Fruit fly (Drosophila melanogaster) whole organism, embryonic: ENCODE results near the gene CG8891.

Experiments used
- ATbp ChIP-seq: fragments of 200-800 bp; sonication (Bioruptor generic); optimal IDR thresholded peaks from 2 replicates; lab custom pipeline; 2017; ENCODE audit warnings: missing biosample characterization, mild to moderate bottlenecking, missing genetic modification characterization, missing genetic modification reagents
- Atf-2 ChIP-seq: fragments of 200-800 bp; sonication (Bioruptor generic); optimal IDR thresholded peaks from 2 replicates; lab custom pipeline; 2016; ENCODE audit warnings: missing biosample characterization, missing genetic modification characterization
- Atf3 ChIP-seq: fragments of 200-800 bp; sonication (Bioruptor generic); optimal IDR thresholded peaks from 3 replicates; lab custom pipeline; 2016; ENCODE audit warnings: missing biosample characterization, missing genetic modification characterization
- CG10274 ChIP-seq: fragments of 200-800 bp; sonication (Bioruptor generic); optimal IDR thresholded peaks from 3 replicates; lab custom pipeline; 2017; ENCODE audit warnings: missing biosample characterization, mild to moderate bottlenecking, missing genetic modification characterization
- CG11093 ChIP-seq: fragments of 200-800 bp; sonication (Bioruptor generic); IDR thresholded peaks from 3 replicates; pipeline ENCODE4 v1.3.6; 2022; ENCODE audit warnings: missing biosample characterization, missing genetic modification characterization
- CG13624 ChIP-seq: fragments of 200-800 bp; sonication (Bioruptor generic); optimal IDR thresholded peaks from 2 replicates; lab custom pipeline; 2016; ENCODE audit warnings: missing biosample characterization, missing genetic modification characterization
- CG13775 ChIP-seq: fragments of 200-800 bp; sonication (Bioruptor generic); optimal IDR thresholded peaks from 3 replicates; lab custom pipeline; 2017; ENCODE audit warnings: missing biosample characterization, mild to moderate bottlenecking, missing genetic modification characterization
- CG15073 ChIP-seq: fragments of 200-800 bp; sonication (Bioruptor generic); optimal IDR thresholded peaks from 2 replicates; lab custom pipeline; 2016; ENCODE audit warnings: missing biosample characterization, missing genetic modification characterization
- CG15269 ChIP-seq: fragments of 200-800 bp; sonication (Bioruptor generic); optimal IDR thresholded peaks from 2 replicates; lab custom pipeline; 2018; ENCODE audit warnings: missing biosample characterization, mild to moderate bottlenecking, missing genetic modification characterization, moderate library complexity
- CG15601 ChIP-seq: fragments of 200-800 bp; sonication (Bioruptor generic); optimal IDR thresholded peaks from 3 replicates; lab custom pipeline; 2019; ENCODE audit warnings: missing biosample characterization, mild to moderate bottlenecking, missing genetic modification characterization, moderate library complexity
- CG1603 ChIP-seq: fragments of 200-800 bp; sonication (Bioruptor generic); optimal IDR thresholded peaks from 2 replicates; lab custom pipeline; 2019; ENCODE audit warnings: missing biosample characterization, mild to moderate bottlenecking, missing genetic modification characterization, moderate library complexity
- CG17802 ChIP-seq: fragments of 200-800 bp; sonication (Bioruptor generic); optimal IDR thresholded peaks from 2 replicates; lab custom pipeline; 2018; ENCODE audit warnings: missing biosample characterization, mild to moderate bottlenecking, missing genetic modification characterization, moderate library complexity
- CG17829 ChIP-seq: fragments of 200-800 bp; optimal IDR thresholded peaks from 2 replicates; lab custom pipeline; 2019; ENCODE audit warnings: missing biosample characterization, mild to moderate bottlenecking, missing genetic modification characterization, moderate library complexity
- CG18476 ChIP-seq: fragments of 200-800 bp; sonication (Bioruptor generic); optimal IDR thresholded peaks from 2 replicates; lab custom pipeline; 2016; ENCODE audit warnings: missing biosample characterization, mild to moderate bottlenecking, missing genetic modification characterization
- CG32532 ChIP-seq: fragments of 200-800 bp; sonication (Bioruptor generic); IDR thresholded peaks from 2 replicates; pipeline ENCODE4 v1.3.6; 2022; ENCODE audit warnings: missing biosample characterization, missing genetic modification characterization
- CG33557 ChIP-seq: fragments of 200-800 bp; sonication (Bioruptor generic); optimal IDR thresholded peaks from 2 replicates; lab custom pipeline; 2019; ENCODE audit warnings: missing biosample characterization, mild to moderate bottlenecking, missing genetic modification characterization, moderate library complexity
- CG3838 ChIP-seq: fragments of 200-800 bp; sonication (Bioruptor generic); optimal IDR thresholded peaks from 3 replicates; lab custom pipeline; 2016; ENCODE audit warnings: missing biosample characterization, missing genetic modification characterization
- CG5953 ChIP-seq: fragments of 200-800 bp; sonication (Bioruptor generic); IDR thresholded peaks from 2 replicates; pipeline ENCODE4 v1.3.6; 2022; ENCODE audit warnings: missing biosample characterization, missing genetic modification characterization
- CG6854 ChIP-seq: fragments of 200-800 bp; sonication (Bioruptor generic); optimal IDR thresholded peaks from 3 replicates; lab custom pipeline; 2017; ENCODE audit warnings: missing biosample characterization, mild to moderate bottlenecking, missing genetic modification characterization
- CG8359 ChIP-seq: fragments of 200-800 bp; sonication (Bioruptor generic); optimal IDR thresholded peaks from 2 replicates; lab custom pipeline; 2017; ENCODE audit warnings: missing biosample characterization, mild to moderate bottlenecking, missing genetic modification characterization, borderline replicate concordance
- CG8765 ChIP-seq: fragments of 200-800 bp; sonication (Bioruptor generic); IDR thresholded peaks from 2 replicates; pipeline ENCODE4 v1.3.6; 2022; ENCODE audit warnings: missing biosample characterization, missing genetic modification characterization
- CG9727 ChIP-seq: fragments of 200-800 bp; sonication (Bioruptor generic); optimal IDR thresholded peaks from 3 replicates; lab custom pipeline; 2017; ENCODE audit warnings: missing biosample characterization, mild to moderate bottlenecking, missing genetic modification characterization
- CkIIα-i1 ChIP-seq: fragments of 200-800 bp; sonication (Bioruptor generic); IDR thresholded peaks from 2 replicates; pipeline ENCODE4 v1.3.6; 2022; ENCODE audit warnings: missing biosample characterization, missing genetic modification characterization
- D19A ChIP-seq: fragments of 200-800 bp; optimal IDR thresholded peaks from 3 replicates; lab custom pipeline; 2019; ENCODE audit warnings: missing biosample characterization, mild to moderate bottlenecking, missing genetic modification characterization, moderate library complexity
- Dll ChIP-seq: fragments of 200-800 bp; sonication (Bioruptor generic); IDR thresholded peaks from 4 replicates; pipeline ENCODE4 v1.3.6; 2022; ENCODE audit warnings: missing biosample characterization, missing genetic modification characterization; ENCODE audit not compliant: partially characterized antibody
- Doc3 ChIP-seq: fragments of 200-800 bp; sonication (Bioruptor generic); IDR thresholded peaks from 3 replicates; pipeline ENCODE4 v1.3.6; 2022; ENCODE audit warnings: missing biosample characterization, missing genetic modification characterization; ENCODE audit not compliant: partially characterized antibody
- Fer1 ChIP-seq: fragments of 200-800 bp; sonication (Bioruptor generic); optimal IDR thresholded peaks from 2 replicates; lab custom pipeline; 2017; ENCODE audit warnings: missing biosample characterization, mild to moderate bottlenecking, missing genetic modification characterization
- H2.0 ChIP-seq: fragments of 200-800 bp; sonication (Bioruptor generic); IDR thresholded peaks from 2 replicates; pipeline ENCODE4 v1.3.6; 2022; ENCODE audit warnings: missing biosample characterization, missing genetic modification characterization
- Hmr ChIP-seq: fragments of 200-800 bp; sonication (Bioruptor generic); optimal IDR thresholded peaks from 3 replicates; lab custom pipeline; 2017; ENCODE audit warnings: mild to moderate bottlenecking, missing biosample characterization, missing genetic modification reagents, missing genetic modification characterization
- Hmx ChIP-seq: fragments of 200-800 bp; sonication (Bioruptor generic); optimal IDR thresholded peaks from 2 replicates; lab custom pipeline; 2016; ENCODE audit warnings: missing biosample characterization, missing genetic modification characterization
- Jarid2 ChIP-seq: fragments of 200-800 bp; sonication (Bioruptor generic); optimal IDR thresholded peaks from 3 replicates; lab custom pipeline; 2017; ENCODE audit warnings: mild to moderate bottlenecking, missing biosample characterization, missing genetic modification reagents, missing genetic modification characterization
- Kr ChIP-seq: fragments of 200-800 bp; sonication (Bioruptor generic); optimal IDR thresholded peaks from 2 replicates; lab custom pipeline; 2017; ENCODE audit warnings: missing biosample characterization, mild to moderate bottlenecking, missing genetic modification characterization
- Meics ChIP-seq: fragments of 200-800 bp; sonication (Bioruptor generic); optimal IDR thresholded peaks from 2 replicates; lab custom pipeline; 2017; ENCODE audit warnings: missing biosample characterization, mild to moderate bottlenecking, missing genetic modification characterization
- Mes4 ChIP-seq: fragments of 200-800 bp; sonication (Bioruptor generic); optimal IDR thresholded peaks from 2 replicates; lab custom pipeline; 2016; ENCODE audit warnings: missing biosample characterization, missing genetic modification characterization
- Neu2 ChIP-seq: fragments of 200-800 bp; sonication (Bioruptor generic); optimal IDR thresholded peaks from 3 replicates; lab custom pipeline; 2016; ENCODE audit warnings: missing biosample characterization, missing genetic modification characterization, borderline replicate concordance
- Tbp ChIP-seq: fragments of >200 bp; optimal IDR thresholded peaks from 2 replicates; lab custom pipeline; 2018; ENCODE audit warnings: missing biosample characterization, missing genetic modification characterization
- Usf ChIP-seq: fragments of 200-800 bp; sonication (Bioruptor generic); optimal IDR thresholded peaks from 2 replicates; lab custom pipeline; 2017; ENCODE audit warnings: missing genotype, missing biosample characterization, missing genetic modification characterization
- Xrp1 ChIP-seq: fragments of 200-800 bp; sonication (Bioruptor generic); IDR thresholded peaks from 2 replicates; pipeline ENCODE4 v1.3.6; 2022; ENCODE audit warnings: missing biosample characterization, missing genetic modification characterization
- al ChIP-seq: fragments of 200-800 bp; sonication (Bioruptor generic); IDR thresholded peaks from 2 replicates; pipeline ENCODE4 v1.3.6; 2022; ENCODE audit warnings: missing biosample characterization, missing genetic modification characterization
- ara ChIP-seq: fragments of 200-800 bp; sonication (Bioruptor generic); IDR thresholded peaks from 2 replicates; pipeline ENCODE4 v1.3.6; 2022; ENCODE audit warnings: missing biosample characterization, missing genetic modification characterization
- bigmax ChIP-seq: fragments of 200-800 bp; sonication (Bioruptor generic); optimal IDR thresholded peaks from 2 replicates; lab custom pipeline; 2018; ENCODE audit warnings: missing biosample characterization, mild to moderate bottlenecking, missing genetic modification characterization
- fru ChIP-seq: fragments of >200 bp; optimal IDR thresholded peaks from 2 replicates; lab custom pipeline; 2017
- h ChIP-seq: fragments of >200 bp; optimal IDR thresholded peaks from 2 replicates; lab custom pipeline; 2017
- hbn ChIP-seq: fragments of 200-800 bp; sonication (Bioruptor generic); IDR thresholded peaks from 2 replicates; pipeline ENCODE4 v1.3.6; 2022; ENCODE audit warnings: missing biosample characterization, missing genetic modification characterization; ENCODE audit not compliant: partially characterized antibody
- hth ChIP-seq: fragments of >200 bp; optimal IDR thresholded peaks from 2 replicates; lab custom pipeline; 2017; ENCODE audit warnings: inconsistent platforms
- lmd ChIP-seq: fragments of 200-800 bp; sonication (Bioruptor generic); IDR thresholded peaks from 2 replicates; pipeline ENCODE4 v1.3.6; 2022; ENCODE audit warnings: missing biosample characterization, missing genetic modification characterization
- sc ChIP-seq, 3 experiments: fragments of >200 bp in 2 of 3; fragments of 200-800 bp in 1 of 3; sonication (Bioruptor generic) in 1 of 3; optimal IDR thresholded peaks; 2 replicates in 2 of 3; 3 replicates in 1 of 3; lab custom pipeline; 2017; ENCODE audit warnings: mild to moderate bottlenecking in 1 of 3, missing biosample characterization in 1 of 3, missing genetic modification characterization in 1 of 3, missing genetic modification reagents in 1 of 3
- tna ChIP-seq: fragments of 200-800 bp; sonication (Bioruptor generic); IDR thresholded peaks from 2 replicates; pipeline ENCODE4 v1.3.6; 2022; ENCODE audit warnings: missing biosample characterization, missing genetic modification characterization; ENCODE audit not compliant: partially characterized antibody
- trh ChIP-seq: fragments of 200-800 bp; sonication (Bioruptor generic); optimal IDR thresholded peaks from 2 replicates; lab custom pipeline; 2016; ENCODE audit warnings: missing biosample characterization, missing genetic modification characterization

CG8891 gene

DNA sequence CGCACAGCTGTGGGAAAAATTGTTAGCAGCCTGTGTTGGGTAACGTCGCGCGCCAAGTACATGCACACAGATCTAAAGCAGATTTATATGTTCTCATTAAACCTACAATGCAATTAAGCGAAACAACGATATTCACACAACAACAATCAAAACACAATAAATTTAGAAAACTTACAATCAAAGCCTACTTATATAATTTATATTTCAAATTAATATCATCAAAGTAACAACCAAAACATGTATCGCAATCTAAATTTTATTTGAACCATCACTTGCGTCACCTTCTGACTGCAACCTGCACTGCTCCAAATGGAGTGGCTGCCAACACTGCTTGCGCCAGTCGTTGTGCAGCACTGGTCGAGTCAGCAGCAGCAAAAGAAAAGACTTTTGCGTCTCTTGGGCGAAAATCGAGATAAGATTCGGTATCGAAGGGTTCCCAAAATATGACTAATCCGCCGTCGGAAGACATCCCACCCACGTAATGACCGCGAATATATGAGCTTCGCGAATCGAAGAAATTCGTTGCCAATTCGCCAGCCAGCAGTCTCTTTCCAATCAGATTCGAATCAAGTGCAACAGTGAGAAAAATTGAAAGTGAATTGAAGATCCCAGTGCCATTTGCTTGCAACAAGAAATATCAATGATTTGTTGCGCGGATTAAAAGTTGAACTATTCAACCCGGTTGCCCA, 2.2 kb upstream of the CG8891 start, which contains the start of the genes CG8892 and CG34126 (continued):
- TF ChIP-seq CG10274 (GFP tag; lab: Kevin White, UChicago) (peak; percentile 91), D19A (peak; percentile 87), CG1603 (peak; percentile 85), Hmx (GFP tag; lab: Kevin White, UChicago) (peak; percentile 94), CG13775 (GFP tag; lab: Kevin White, UChicago) (peak; percentile 99), CG32532 (GFP tag; lab: Robert Waterston, UW) (peak; percentile 96), Xrp1 (GFP tag; lab: Robert Waterston, UW) (peak; percentile 98), Neu2 (peak; percentile 72), CG11093 (peak; percentile 96), CG17802 (peak; percentile 90), Jarid2 (GFP tag; lab: Kevin White, UChicago) (peak; percentile 88), CG5953 (GFP tag; lab: Robert Waterston, UW) (peak; percentile 85), CG15601 (tag; lab: Kevin White, UChicago) (peak; percentile 94), Usf (GFP tag; lab: Kevin White, UChicago) (peak; percentile 98), trh (GFP tag; lab: Kevin White, UChicago) (peak; percentile 96), H2.0 (GFP tag; lab: Robert Waterston, UW) (peak; percentile 92), Fer1 (GFP tag; lab: Kevin White, UChicago) (peak; percentile 97), CG15269 (peak; percentile 96), sc (optimal IDR thresholded peaks at IDR 0.05; lab: Kevin White, UChicago) (no peak), sc (GFP tag; optimal IDR thresholded peaks at IDR 0.05; lab: Kevin White, UChicago) (peak; percentile 96), Dll (GFP tag; lab: Robert Waterston, UW) (peak; percentile 53; the same call in 1 of the 4 replicates), Doc3 (GFP tag; lab: Robert Waterston, UW) (no peak), CG17829 (tag; lab: Kevin White, UChicago) (peak; percentile 98), CG9727 (peak; percentile 97), CkIIα-i1 (peak; percentile 83; the same call in 1 of the 2 replicates), bigmax (GFP tag; lab: Kevin White, UChicago) (no peak), CG8765 (GFP tag; lab: Robert Waterston, UW) (peak; percentile 94), Tbp (GFP tag; lab: Kevin White, UChicago) (peak; percentile 75), CG13624 (GFP tag; lab: Kevin White, UChicago) (peak; percentile 96), Atf3 (GFP tag; lab: Kevin White, UChicago) (peak; percentile 96), Kr (GFP tag; lab: Kevin White, UChicago) (peak; percentile 61), h (lab: Kevin White, UChicago) (no peak), hbn (GFP tag; lab: Robert Waterston, UW) (no peak), Hmr (GFP tag; lab: Kevin White, UChicago) (peak; percentile 98), ATbp (peak; percentile 90), CG15073 (peak; percentile 84), lmd (GFP tag; lab: Robert Waterston, UW) (peak; percentile 97), CG8359 (peak; percentile 87), al (GFP tag; lab: Robert Waterston, UW) (peak; percentile 97), CG33557 (GFP tag; lab: Kevin White, UChicago) (peak; percentile 97), Meics (peak; percentile 97), Atf-2 (GFP tag; lab: Kevin White, UChicago) (peak; percentile 94), tna (GFP tag; lab: Robert Waterston, UW) (no peak), ara (GFP tag; lab: Robert Waterston, UW) (peak; percentile 94), hth (lab: Kevin White, UChicago) (no peak), CG18476 (GFP tag; lab: Kevin White, UChicago) (peak; percentile 96), fru (no peak), CG6854 (peak; percentile 89), CG3838 (GFP tag; lab: Kevin White, UChicago) (peak; percentile 87), Mes4 (GFP tag; lab: Kevin White, UChicago) (peak; percentile 87)
